Fruit fly (Drosophila melanogaster) whole organism, embryonic: ENCODE results near the gene Tsp29Fa.
A peak's percentile ranks its signal among the peaks of the same experiment; 100 is the strongest.

Source experiments
- Asciz ChIP-seq: fragments of 200-800 bp; sonication (Bioruptor generic); optimal IDR thresholded peaks from 2 replicates; lab custom pipeline; 2017; ENCODE audit warnings: missing biosample characterization, mild to moderate bottlenecking, missing genetic modification characterization, missing genetic modification reagents
- BtbVII ChIP-seq: fragments of 200-800 bp; sonication (Bioruptor generic); optimal IDR thresholded peaks from 3 replicates; lab custom pipeline; 2017; ENCODE audit warnings: missing biosample characterization, mild to moderate bottlenecking, missing genetic modification characterization
- CG10147 ChIP-seq: fragments of 200-800 bp; sonication (Bioruptor generic); optimal IDR thresholded peaks from 2 replicates; lab custom pipeline; 2019; ENCODE audit warnings: missing biosample characterization, mild to moderate bottlenecking, missing genetic modification characterization, moderate library complexity
- CG11247 ChIP-seq: fragments of 200-800 bp; sonication (Bioruptor generic); IDR thresholded peaks from 2 replicates; pipeline ENCODE4 v1.3.6; 2022; ENCODE audit warnings: missing biosample characterization, missing genetic modification characterization
- CG11456 ChIP-seq: fragments of 200-800 bp; sonication (Bioruptor generic); IDR thresholded peaks from 3 replicates; pipeline ENCODE4 v1.3.6; 2022; ENCODE audit warnings: missing biosample characterization, missing genetic modification characterization
- CG11695 ChIP-seq: fragments of 200-800 bp; sonication (Bioruptor generic); IDR thresholded peaks from 3 replicates; pipeline ENCODE4 v1.3.6; 2022; ENCODE audit warnings: missing biosample characterization, missing genetic modification characterization
- CG17359 ChIP-seq: fragments of 200-800 bp; sonication (Bioruptor generic); optimal IDR thresholded peaks from 3 replicates; lab custom pipeline; 2018; ENCODE audit warnings: missing biosample characterization, mild to moderate bottlenecking, missing genetic modification characterization, moderate library complexity
- CG17361 ChIP-seq: fragments of 200-800 bp; sonication (Bioruptor generic); IDR thresholded peaks from 3 replicates; pipeline ENCODE4 v1.3.6; 2022; ENCODE audit warnings: missing biosample characterization, missing genetic modification characterization
- CG1792 ChIP-seq: fragments of 200-800 bp; sonication (Bioruptor generic); optimal IDR thresholded peaks from 2 replicates; lab custom pipeline; 2016; ENCODE audit warnings: missing biosample characterization, missing genetic modification characterization
- CG30403 ChIP-seq: fragments of 200-800 bp; sonication (Bioruptor generic); optimal IDR thresholded peaks from 3 replicates; lab custom pipeline; 2016; ENCODE audit warnings: missing biosample characterization, missing genetic modification characterization
- CG4360 ChIP-seq: fragments of 200-800 bp; sonication (Bioruptor generic); IDR thresholded peaks from 2 replicates; pipeline ENCODE4 v1.3.6; 2022; ENCODE audit warnings: missing biosample characterization, missing genetic modification characterization
- CG9609 ChIP-seq: fragments of 200-800 bp; sonication (Bioruptor generic); optimal IDR thresholded peaks from 3 replicates; lab custom pipeline; 2016; ENCODE audit warnings: missing biosample characterization, missing genetic modification characterization
- Deaf1 ChIP-seq: fragments of 200-800 bp; optimal IDR thresholded peaks from 3 replicates; lab custom pipeline; 2019; ENCODE audit warnings: missing biosample characterization, mild to moderate bottlenecking, missing genetic modification characterization, moderate library complexity
- H2.0 ChIP-seq: fragments of 200-800 bp; sonication (Bioruptor generic); IDR thresholded peaks from 2 replicates; pipeline ENCODE4 v1.3.6; 2022; ENCODE audit warnings: missing biosample characterization, missing genetic modification characterization
- Hmr ChIP-seq: fragments of 200-800 bp; sonication (Bioruptor generic); optimal IDR thresholded peaks from 3 replicates; lab custom pipeline; 2017; ENCODE audit warnings: mild to moderate bottlenecking, missing biosample characterization, missing genetic modification reagents, missing genetic modification characterization
- Mad ChIP-seq: fragments of 200-800 bp; sonication (Bioruptor generic); optimal IDR thresholded peaks from 2 replicates; lab custom pipeline; 2016; ENCODE audit warnings: missing biosample characterization, missing genetic modification characterization
- Meics ChIP-seq: fragments of 200-800 bp; sonication (Bioruptor generic); optimal IDR thresholded peaks from 2 replicates; lab custom pipeline; 2017; ENCODE audit warnings: missing biosample characterization, mild to moderate bottlenecking, missing genetic modification characterization
- Mes4 ChIP-seq: fragments of 200-800 bp; sonication (Bioruptor generic); optimal IDR thresholded peaks from 2 replicates; lab custom pipeline; 2016; ENCODE audit warnings: missing biosample characterization, missing genetic modification characterization
- TFAM ChIP-seq: fragments of 200-800 bp; sonication (Bioruptor generic); optimal IDR thresholded peaks from 2 replicates; lab custom pipeline; 2017; ENCODE audit warnings: missing biosample characterization, missing genetic modification characterization, inconsistent platforms
- Taf1 ChIP-seq: fragments of 200-800 bp; sonication (Bioruptor generic); IDR thresholded peaks from 2 replicates; pipeline ENCODE4 v1.3.6; 2022; ENCODE audit warnings: missing biosample characterization, missing genetic modification characterization
- bab2 ChIP-seq: fragments of 200-800 bp; sonication (Bioruptor generic); optimal IDR thresholded peaks from 2 replicates; lab custom pipeline; 2016; ENCODE audit warnings: missing biosample characterization, missing genetic modification characterization
- emc ChIP-seq: fragments of 200-800 bp; sonication (Bioruptor generic); optimal IDR thresholded peaks from 2 replicates; lab custom pipeline; 2016; ENCODE audit warnings: missing biosample characterization, missing genetic modification characterization
- esg ChIP-seq: fragments of 200-800 bp; sonication (Bioruptor generic); conservative IDR thresholded peaks from 2 replicates; pipeline ENCODE4 v1.3.6; 2022; ENCODE audit warnings: missing biosample characterization, missing genetic modification characterization
- exex ChIP-seq: fragments of 200-800 bp; sonication (Bioruptor generic); optimal IDR thresholded peaks from 4 replicates; lab custom pipeline; 2018; ENCODE audit warnings: missing biosample characterization, mild to moderate bottlenecking, missing genetic modification characterization, moderate library complexity
- fd102C ChIP-seq: fragments of 200-800 bp; sonication (Bioruptor generic); optimal IDR thresholded peaks from 2 replicates; lab custom pipeline; 2018; ENCODE audit warnings: missing biosample characterization, mild to moderate bottlenecking, missing genetic modification characterization, moderate library complexity
- gem ChIP-seq: fragments of 200-800 bp; sonication (Bioruptor generic); optimal IDR thresholded peaks from 2 replicates; lab custom pipeline; 2019; ENCODE audit warnings: missing biosample characterization, mild to moderate bottlenecking, missing genetic modification characterization, moderate library complexity
- grau ChIP-seq: fragments of 200-800 bp; optimal IDR thresholded peaks from 3 replicates; lab custom pipeline; 2019; ENCODE audit warnings: missing biosample characterization, mild to moderate bottlenecking, missing genetic modification characterization, moderate library complexity
- inv ChIP-seq: fragments of 200-800 bp; sonication (Bioruptor generic); IDR thresholded peaks from 2 replicates; pipeline ENCODE4 v1.3.6; 2022; ENCODE audit warnings: missing biosample characterization, missing genetic modification characterization; ENCODE audit not compliant: partially characterized antibody
- luna ChIP-seq: fragments of 200-800 bp; sonication (Bioruptor generic); optimal IDR thresholded peaks from 2 replicates; lab custom pipeline; 2016; ENCODE audit warnings: missing biosample characterization, missing genetic modification characterization
- phol ChIP-seq: fragments of 200-800 bp; sonication (Bioruptor generic); optimal IDR thresholded peaks from 3 replicates; lab custom pipeline; 2018; ENCODE audit warnings: missing biosample characterization, mild to moderate bottlenecking, missing genetic modification characterization, moderate library complexity
- psq ChIP-seq: fragments of 200-800 bp; sonication (Bioruptor generic); optimal IDR thresholded peaks from 2 replicates; lab custom pipeline; 2017; ENCODE audit warnings: missing biosample characterization, missing genetic modification characterization
- schlank ChIP-seq: fragments of 200-800 bp; sonication (Bioruptor generic); optimal IDR thresholded peaks from 2 replicates; lab custom pipeline; 2018; ENCODE audit warnings: missing biosample characterization, mild to moderate bottlenecking, missing genetic modification characterization
- sens ChIP-seq: fragments of 200-800 bp; sonication (Bioruptor generic); peaks from one replicate; lab custom pipeline; 2016; ENCODE audit warnings: missing biosample characterization, missing genetic modification characterization
- seq ChIP-seq: fragments of 200-800 bp; sonication (Bioruptor generic); IDR thresholded peaks from 2 replicates; pipeline ENCODE4 v1.3.6; 2022; ENCODE audit warnings: missing biosample characterization, missing genetic modification characterization
- sim ChIP-seq: fragments of 200-800 bp; sonication (Bioruptor generic); IDR thresholded peaks from 2 replicates; pipeline ENCODE4 v1.3.6; 2022; ENCODE audit warnings: missing biosample characterization, missing genetic modification characterization
- toy ChIP-seq: fragments of 200-800 bp; sonication (Bioruptor generic); IDR thresholded peaks from 2 replicates; pipeline ENCODE4 v1.3.6; 2022; ENCODE audit warnings: missing biosample characterization, missing genetic modification characterization
- trem ChIP-seq: fragments of 200-800 bp; optimal IDR thresholded peaks from 3 replicates; lab custom pipeline; 2019; ENCODE audit warnings: missing biosample characterization, mild to moderate bottlenecking, missing genetic modification characterization, moderate library complexity
- usp ChIP-seq: fragments of >200 bp; optimal IDR thresholded peaks from 2 replicates; lab custom pipeline; 2017; ENCODE audit warnings: missing biosample characterization, missing genetic modification characterization

The Tsp29Fa gene

DNA sequence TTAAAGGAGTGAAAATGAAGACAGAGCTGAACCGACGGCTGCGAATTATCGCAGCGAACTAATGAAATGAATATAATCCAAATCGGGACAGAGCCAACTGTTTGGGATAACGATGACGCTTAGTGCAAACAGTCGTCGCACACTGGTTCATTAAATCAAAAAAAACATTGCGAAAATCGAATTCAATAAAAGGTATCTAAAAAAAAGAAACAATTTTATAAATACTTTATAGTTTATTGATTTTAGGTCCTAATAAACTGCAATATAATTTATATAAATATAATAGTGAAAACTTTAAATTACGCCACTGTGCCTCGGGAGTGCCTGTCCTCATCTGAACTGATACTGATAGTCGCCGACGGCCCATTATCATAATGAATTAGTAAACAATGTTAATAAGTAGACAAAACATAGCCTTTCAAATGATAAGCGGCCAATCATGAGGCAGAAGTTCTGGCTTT, 25.3 kb downstream of the Tsp29Fa start, which contains the start of gene CG31886 (continued):
- TF ChIP-seq trem: no peak
- peak; percentile 34 for TF ChIP-seq exex (tag; lab: Kevin White, UChicago)
- peak; percentile 52; the same call in 1 of the 2 replicates for TF ChIP-seq Taf1 (GFP tag; lab: Robert Waterston, UW)
- TF ChIP-seq H2.0 (GFP tag; lab: Robert Waterston, UW): no peak
- TF ChIP-seq CG17359 (tag; lab: Kevin White, UChicago): no peak
- TF ChIP-seq grau (tag; lab: Kevin White, UChicago): peak; percentile 6
- TF ChIP-seq CG17361: no peak
- TF ChIP-seq usp (GFP tag; lab: Kevin White, UChicago): no peak
- peak; percentile 40 for TF ChIP-seq CG30403 (GFP tag; lab: Kevin White, UChicago)
- no peak for TF ChIP-seq emc (GFP tag; lab: Kevin White, UChicago)
- TF ChIP-seq Meics (GFP tag; lab: Kevin White, UChicago): peak; percentile 30
- TF ChIP-seq Hmr (GFP tag; lab: Kevin White, UChicago): peak; percentile 13
- no peak for TF ChIP-seq CG11247 (GFP tag; lab: Robert Waterston, UW)
- peak; percentile 55 for TF ChIP-seq gem
- TF ChIP-seq sens: peak; percentile 78
- TF ChIP-seq bab2 (GFP tag; lab: Kevin White, UChicago): no peak
- no peak for TF ChIP-seq inv (GFP tag; lab: Robert Waterston, UW)

DNA sequence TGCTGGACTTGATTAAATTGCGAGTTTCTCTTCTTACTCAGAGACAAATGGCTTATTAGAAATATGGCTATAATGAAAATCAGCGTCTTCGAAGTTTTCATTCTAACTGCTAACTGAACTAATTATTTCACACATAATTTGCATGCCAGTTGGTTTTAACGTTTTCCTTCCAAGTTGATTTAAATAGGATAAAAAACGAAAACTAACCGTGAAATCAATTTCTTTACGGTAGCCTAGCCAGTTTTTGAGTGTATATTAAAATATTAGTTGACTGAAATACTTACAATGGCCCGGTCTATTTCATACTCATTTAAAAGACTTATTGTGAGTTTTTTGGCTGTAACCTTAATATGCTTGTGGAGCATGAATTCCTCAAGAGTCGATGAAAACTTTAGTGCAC, 28.5 kb downstream of the Tsp29Fa start, which contains the start of the genes CG9525 and CG32985:
TSS of gene CG9525 (minus strand) at position 101 of the 400 bp plus-strand sequence.
TSS of gene CG32985 (plus strand) at position 280 of the 400 bp plus-strand sequence.
- no peak for TF ChIP-seq schlank (tag; lab: Kevin White, UChicago)
- TF ChIP-seq CG11456 (GFP tag; lab: Robert Waterston, UW): no peak
- no peak for TF ChIP-seq esg (GFP tag; lab: Robert Waterston, UW)
- no peak for TF ChIP-seq Mes4
- no peak for TF ChIP-seq sim (GFP tag; lab: Robert Waterston, UW)
- TF ChIP-seq seq: no peak
- no peak for TF ChIP-seq psq (GFP tag; lab: Kevin White, UChicago)
- no peak for TF ChIP-seq phol (tag; lab: Kevin White, UChicago)
- no peak for TF ChIP-seq CG1792 (GFP tag; lab: Kevin White, UChicago)
- no peak for TF ChIP-seq Asciz (GFP tag; lab: Kevin White, UChicago)
- no peak for TF ChIP-seq Mad (GFP tag; lab: Kevin White, UChicago)

DNA sequence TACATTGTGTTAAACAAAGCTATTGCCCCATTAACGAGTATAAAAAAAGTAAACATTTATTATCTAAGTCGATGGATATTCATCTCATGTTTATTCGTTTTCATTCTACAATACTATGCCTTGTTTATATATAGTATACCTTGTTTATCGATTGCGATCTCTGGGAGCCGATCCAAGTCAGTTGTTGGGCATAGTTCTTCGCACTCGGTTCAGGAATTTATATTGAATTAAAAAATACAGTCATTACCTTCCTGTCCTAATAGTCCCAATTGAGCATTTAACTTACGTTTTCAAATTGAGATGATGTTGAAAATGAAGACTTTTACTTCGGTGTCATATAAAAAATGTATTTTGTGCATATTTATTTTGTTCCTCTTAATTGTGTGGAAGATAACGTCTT, 30.9 kb downstream of the Tsp29Fa start, which contains the start of gene CG32984:
TSS of gene CG32984 (plus strand) at position 301 of the 400 bp plus-strand sequence.
- TF ChIP-seq fd102C (no peak), CG11695 (GFP tag; lab: Robert Waterston, UW) (no peak), BtbVII (GFP tag; lab: Kevin White, UChicago) (no peak)

DNA sequence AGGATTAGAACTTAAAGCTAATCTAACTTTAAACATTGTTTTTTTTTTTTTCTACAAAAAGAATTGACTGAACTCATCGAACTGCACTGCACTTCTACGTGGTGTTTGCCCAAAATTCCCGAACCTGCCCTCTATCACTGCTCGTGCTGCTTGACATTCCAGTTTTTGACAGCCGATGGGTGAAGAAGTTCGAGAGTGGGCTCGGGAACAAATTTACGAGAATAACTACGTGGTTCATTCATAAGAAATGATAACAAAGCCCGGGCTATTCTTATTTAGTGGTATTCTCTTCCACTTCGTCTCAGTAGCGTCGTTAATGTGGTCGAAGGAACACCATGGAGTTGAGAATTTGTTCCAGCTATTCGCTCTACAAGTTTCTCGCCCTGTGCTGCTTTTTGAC, 33.5 kb downstream of the Tsp29Fa start, which contains the start of gene CG18088:
TSS of gene CG18088 (plus strand) at position 301 of the 400 bp plus-strand sequence.
- TF ChIP-seq TFAM (GFP tag; lab: Kevin White, UChicago): no peak
- TF ChIP-seq toy (GFP tag; lab: Robert Waterston, UW): no peak
- TF ChIP-seq CG10147 (GFP tag; lab: Kevin White, UChicago): no peak
- no peak for TF ChIP-seq CG9609 (GFP tag; lab: Kevin White, UChicago)
- TF ChIP-seq Deaf1: peak; percentile 45
- TF ChIP-seq exex (tag; lab: Kevin White, UChicago): no peak
- no peak for TF ChIP-seq luna (GFP tag; lab: Kevin White, UChicago)
- TF ChIP-seq CG4360 (GFP tag; lab: Robert Waterston, UW): no peak
